Fruit fly (Drosophila melanogaster): Measurements from ENCODE around the gene hzg.

The hzg gene

DNA sequence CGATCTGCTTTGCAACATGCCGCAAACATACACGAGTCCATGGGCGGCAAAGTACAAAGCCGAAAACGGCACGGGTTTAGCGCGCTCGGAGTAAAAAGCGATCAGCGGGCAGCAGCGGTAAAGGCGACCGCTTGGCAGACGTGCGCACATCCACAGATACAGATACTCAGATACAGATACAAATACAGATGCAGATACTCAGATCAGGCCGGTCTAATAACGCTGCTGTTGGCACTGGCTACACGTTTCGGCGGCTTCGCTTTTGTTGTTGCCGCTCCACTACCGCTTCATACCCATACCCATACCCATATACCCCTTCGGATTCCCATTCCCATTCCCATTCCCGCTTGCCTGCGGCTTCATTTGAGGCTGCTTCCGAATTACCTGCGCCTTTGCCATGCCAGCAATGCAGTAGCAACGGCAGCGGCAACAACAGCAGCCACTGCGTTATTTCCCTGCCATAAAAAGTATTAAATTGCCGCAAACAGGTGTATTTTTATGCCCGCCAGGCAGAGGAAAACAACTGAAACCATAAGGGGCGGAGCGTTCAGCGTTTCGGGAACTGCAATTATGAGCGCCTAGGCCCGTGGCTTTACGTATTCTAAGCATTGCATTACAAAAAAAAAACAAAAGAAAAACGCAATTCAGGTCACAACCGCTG is 20.6 kb upstream of the hzg start:
- no peak for TF ChIP-seq CG33017 (tag; optimal IDR thresholded peaks at IDR 0.05)

dm6 chr3L:16024276-16025019 is 19.9 kb upstream of the hzg start:
- TF ChIP-seq CG7045 (GFP tag; optimal IDR thresholded peaks at IDR 0.05) (no peak), kay (GFP tag; ENCODE audit: borderline replicate concordance) (no peak), CG5204 (GFP tag; optimal IDR thresholded peaks at IDR 0.05) (no peak), Clk (GFP tag; optimal IDR thresholded peaks at IDR 0.05) (no peak), Crg-1 (GFP tag; optimal IDR thresholded peaks at IDR 0.05) (no peak), tj (GFP tag; optimal IDR thresholded peaks at IDR 0.05) (no peak), CG7101 (tag; optimal IDR thresholded peaks at IDR 0.05) (no peak), bab1 (GFP tag; optimal IDR thresholded peaks at IDR 0.05) (no peak), Hr96 (GFP tag; optimal IDR thresholded peaks at IDR 0.05) (no peak), ovo (GFP tag; optimal IDR thresholded peaks at IDR 0.05) (no peak)

- no peak for TF ChIP-seq Mnt (GFP tag; optimal IDR thresholded peaks at IDR 0.05)
- no peak for TF ChIP-seq tj (GFP tag; optimal IDR thresholded peaks at IDR 0.05)
- TF ChIP-seq toe (GFP tag; optimal IDR thresholded peaks at IDR 0.05): no peak
- no peak for TF ChIP-seq CG14711 (tag; optimal IDR thresholded peaks at IDR 0.05)
- no peak for TF ChIP-seq Clk (GFP tag; optimal IDR thresholded peaks at IDR 0.05)
- no peak for TF ChIP-seq Crg-1 (GFP tag; optimal IDR thresholded peaks at IDR 0.05)
- no peak for TF ChIP-seq CG7045 (GFP tag; optimal IDR thresholded peaks at IDR 0.05)
- TF ChIP-seq bab1 (GFP tag; optimal IDR thresholded peaks at IDR 0.05): no peak
- no peak for TF ChIP-seq CG11617 (GFP tag; optimal IDR thresholded peaks at IDR 0.05)
These were observed 18.6 kb upstream of the hzg start, which contains the start of gene Notum for dm6 chr3L:16023020-16023648. Notum (plus strand) TSS chr3L:16023480.

DNA sequence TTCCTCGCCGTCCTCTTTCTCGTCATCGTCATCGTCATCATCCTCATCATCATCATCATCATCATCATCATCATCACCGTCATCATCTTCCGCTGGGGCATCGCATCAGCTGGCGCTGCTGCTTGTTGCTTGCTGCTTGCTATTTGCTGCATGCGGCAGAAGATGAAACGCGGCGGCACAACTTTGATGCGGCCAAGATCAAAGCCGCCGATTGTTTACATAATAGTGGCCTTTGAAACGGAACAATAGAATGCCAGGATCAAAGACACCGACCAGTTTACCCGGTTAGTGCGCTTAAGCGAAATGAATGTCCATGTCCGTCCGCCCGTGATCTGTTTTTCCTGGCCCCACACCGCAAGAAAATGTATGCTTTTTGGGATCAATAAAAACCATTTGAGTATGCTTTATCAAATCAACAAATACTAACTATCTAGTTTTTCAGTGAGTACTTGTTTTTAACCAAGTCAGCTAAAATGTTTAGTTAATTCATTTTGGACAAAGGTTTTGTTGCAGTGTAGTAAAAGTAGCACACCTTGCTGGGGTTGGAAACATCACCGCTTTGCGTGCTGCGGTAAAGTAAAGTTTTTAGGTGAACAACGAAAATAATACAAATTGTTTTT is 16.6 kb upstream of the hzg start:
- TF ChIP-seq CG14711 (tag; optimal IDR thresholded peaks at IDR 0.05) (no peak), Hr96 (GFP tag; optimal IDR thresholded peaks at IDR 0.05) (no peak), Clk (GFP tag; optimal IDR thresholded peaks at IDR 0.05) (no peak), CG12768 (GFP tag; optimal IDR thresholded peaks at IDR 0.05) (no peak), CG7101 (tag; optimal IDR thresholded peaks at IDR 0.05) (no peak), ovo (GFP tag; optimal IDR thresholded peaks at IDR 0.05) (no peak)

dm6 chr3L:16019144-16020006 is 14.8 kb upstream of the hzg start:
- no peak for TF ChIP-seq cic (GFP tag; optimal IDR thresholded peaks at IDR 0.05)

- no peak for TF ChIP-seq cnc (optimal IDR thresholded peaks at IDR 0.05)
- TF ChIP-seq pad (GFP tag; optimal IDR thresholded peaks at IDR 0.05): no peak
- no peak for TF ChIP-seq ovo (GFP tag; optimal IDR thresholded peaks at IDR 0.05)
These were observed 14.2 kb upstream of the hzg start for dm6 chr3L:16018721-16019120.

- no peak for TF ChIP-seq Crg-1 (GFP tag; optimal IDR thresholded peaks at IDR 0.05)
- no peak for TF ChIP-seq CG7101 (tag; optimal IDR thresholded peaks at IDR 0.05)
- no peak for TF ChIP-seq CG1620 (GFP tag; optimal IDR thresholded peaks at IDR 0.05)
- TF ChIP-seq cic (GFP tag; optimal IDR thresholded peaks at IDR 0.05): no peak
- TF ChIP-seq CG12768 (GFP tag; optimal IDR thresholded peaks at IDR 0.05): no peak
- TF ChIP-seq CG14711 (tag; optimal IDR thresholded peaks at IDR 0.05): no peak
- TF ChIP-seq tj (GFP tag; optimal IDR thresholded peaks at IDR 0.05): no peak
These were observed 13.7 kb upstream of the hzg start for dm6 chr3L:16018251-16018583.
